Worm (Caenorhabditis elegans): ENCODE results near the gene gldi-11.
"Not testable (repeated sequence)": the region's sequence is repeated elsewhere in the genome, so short reads cannot be mapped to it uniquely, and the experiment has no call there.

Gene gldi-11

ce11 chrII:4925198-4925764, 20.3 kb downstream of the gldi-11 start, which contains the start of gene aagr-2:
Gene aagr-2, minus strand, starts transcription at chrII:4925248.
- no peak for TF ChIP-seq elt-3 (tag; optimal IDR thresholded peaks at IDR 0.05)
- TF ChIP-seq lin-13 (GFP tag; optimal IDR thresholded peaks at IDR 0.05), result no peak
- peak; percentile 95 for TF ChIP-seq crh-2 (tag; optimal IDR thresholded peaks at IDR 0.05)
- no peak for TF ChIP-seq unc-55 (GFP tag; optimal IDR thresholded peaks at IDR 0.05)
- TF ChIP-seq nhr-11 (tag; optimal IDR thresholded peaks at IDR 0.05), result no peak
- peak; percentile 10 for TF ChIP-seq sma-3 (GFP tag; optimal IDR thresholded peaks at IDR 0.05)
- TF ChIP-seq alr-1 (tag; optimal IDR thresholded peaks at IDR 0.05), result no peak
- TF ChIP-seq fos-1 (tag; optimal IDR thresholded peaks at IDR 0.05), result peak; percentile 93
- TF ChIP-seq blmp-1 (tag; optimal IDR thresholded peaks at IDR 0.05; ENCODE audit: insufficient read depth), result no peak
- TF ChIP-seq nhr-237 (tag; optimal IDR thresholded peaks at IDR 0.05), result no peak
- no peak for TF ChIP-seq elt-1 (tag; optimal IDR thresholded peaks at IDR 0.05)
- TF ChIP-seq lin-39 (tag; optimal IDR thresholded peaks at IDR 0.05), result no peak
- peak in 1 of 2 experiments; percentile 47 for TF ChIP-seq mdl-1 (tag; optimal IDR thresholded peaks at IDR 0.05)
- TF ChIP-seq ceh-16 (tag; optimal IDR thresholded peaks at IDR 0.05), result no peak
- peak; percentile 93 for TF ChIP-seq sma-9 (GFP tag; optimal IDR thresholded peaks at IDR 0.05)
- no peak for TF ChIP-seq sma-9 (tag; optimal IDR thresholded peaks at IDR 0.05)
- TF ChIP-seq gmeb-1 (tag; optimal IDR thresholded peaks at IDR 0.05), result peak; percentile 9
- TF ChIP-seq nhr-25 (tag; optimal IDR thresholded peaks at IDR 0.05), result no peak
- no peak for TF ChIP-seq ceh-82 (tag; optimal IDR thresholded peaks at IDR 0.05)
- peak; percentile 62 for TF ChIP-seq F13H6.1 (tag; optimal IDR thresholded peaks at IDR 0.05)

DNA sequence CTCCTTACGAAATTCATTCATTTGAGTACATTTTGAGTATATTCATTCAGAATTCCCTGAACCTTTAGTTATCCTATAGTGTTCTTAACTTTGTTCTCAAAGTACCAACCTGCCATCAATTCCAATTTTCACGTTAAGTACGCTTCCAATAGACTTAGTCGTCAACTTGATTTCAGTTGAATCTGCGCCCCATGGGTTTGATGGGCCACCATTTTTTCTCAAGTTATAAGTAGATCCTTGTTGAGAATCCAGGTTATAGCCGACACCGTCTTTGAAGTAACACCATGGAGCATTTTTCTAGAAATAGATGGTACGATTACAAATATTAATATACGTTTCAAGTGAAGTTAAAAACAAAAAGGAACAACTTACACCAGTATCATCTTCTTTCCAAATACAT, 20.9 kb downstream of the gldi-11 start:
- no peak for TF ChIP-seq peb-1 (tag; optimal IDR thresholded peaks at IDR 0.05)
- no peak for TF ChIP-seq mab-5 (tag; optimal IDR thresholded peaks at IDR 0.05)
- no peak for TF ChIP-seq dmd-4 (tag; optimal IDR thresholded peaks at IDR 0.05)
- TF ChIP-seq nhr-77 (tag; optimal IDR thresholded peaks at IDR 0.05), result no peak
- no peak for TF ChIP-seq lin-13 (GFP tag; optimal IDR thresholded peaks at IDR 0.05)
- TF ChIP-seq nhr-6 (tag; optimal IDR thresholded peaks at IDR 0.05), result no peak

DNA sequence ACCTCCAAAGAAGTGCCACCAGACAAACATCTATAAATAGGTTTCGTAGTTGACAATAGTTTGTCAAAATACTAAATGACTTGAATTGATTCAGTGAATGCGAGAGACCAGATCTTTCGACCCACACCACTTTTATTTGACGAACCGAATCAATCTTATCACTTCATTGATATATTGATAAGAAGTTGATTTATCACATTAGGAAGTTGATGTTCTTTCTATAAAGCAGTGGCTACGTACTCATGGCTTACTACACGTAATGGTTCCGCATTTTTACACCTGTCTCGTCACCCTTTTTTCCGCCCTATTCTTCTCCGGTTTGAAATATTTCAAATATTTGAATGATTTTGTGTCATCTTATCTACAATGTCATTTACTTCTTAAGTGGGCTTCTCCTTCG, 25.0 kb downstream of the gldi-11 start:
- peak; percentile 18 for TF ChIP-seq sma-3 (GFP tag; optimal IDR thresholded peaks at IDR 0.05)
- TF ChIP-seq fos-1 (tag; optimal IDR thresholded peaks at IDR 0.05), result peak; percentile 62
- no peak for TF ChIP-seq snpc-4 (tag; optimal IDR thresholded peaks at IDR 0.05)

DNA sequence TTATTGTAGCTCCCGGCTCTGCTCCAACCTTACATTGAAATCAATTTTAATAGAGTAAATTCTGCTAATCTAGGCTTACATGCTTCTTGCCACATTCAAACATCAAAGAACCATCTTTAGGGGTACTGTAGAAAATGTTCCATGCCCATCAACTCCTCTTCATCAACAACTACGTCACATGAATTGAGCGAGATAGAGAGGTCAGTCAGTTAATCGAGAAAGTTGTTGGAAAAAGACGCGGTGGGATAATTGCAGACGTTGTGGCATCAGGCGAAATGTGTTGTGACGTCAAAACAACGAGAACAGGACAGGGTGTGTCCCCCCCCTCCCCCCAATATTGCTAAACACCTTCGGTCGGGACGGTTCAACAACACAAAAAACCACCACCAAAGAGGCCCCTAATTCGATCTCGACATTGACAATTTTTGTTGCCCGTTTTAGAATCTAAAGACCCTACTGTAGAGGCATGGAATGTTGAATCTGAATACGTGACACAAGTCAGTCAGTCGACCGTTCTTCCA, 27.0 kb downstream of the gldi-11 start:
- TF ChIP-seq sma-9 (GFP tag; optimal IDR thresholded peaks at IDR 0.05) (peak; percentile 3), sma-9 (tag; optimal IDR thresholded peaks at IDR 0.05) (no peak), sma-3 (GFP tag; optimal IDR thresholded peaks at IDR 0.05) (peak; percentile 65), skn-1 (tag; optimal IDR thresholded peaks at IDR 0.05) (no peak), nhr-25 (tag; optimal IDR thresholded peaks at IDR 0.05) (peak; percentile 43), ceh-82 (tag; optimal IDR thresholded peaks at IDR 0.05) (no peak), R02D3.7 (tag; optimal IDR thresholded peaks at IDR 0.05) (no peak)

ce11 chrII:4916462-4916861, 29.1 kb downstream of the gldi-11 start, which contains the start of gene msp-31:
Gene msp-31, minus strand, starts transcription at chrII:4916562.
- not testable (repeated sequence) for TF ChIP-seq Y55F3AM.14 (GFP tag; optimal IDR thresholded peaks at IDR 0.05); ama-1 (optimal IDR thresholded peaks at IDR 0.05); sma-9 (GFP tag; optimal IDR thresholded peaks at IDR 0.05); sma-9 (tag; optimal IDR thresholded peaks at IDR 0.05)

- TF ChIP-seq nhr-23 (tag; optimal IDR thresholded peaks at IDR 0.05), result no peak
- TF ChIP-seq blmp-1 (tag; optimal IDR thresholded peaks at IDR 0.05; ENCODE audit: insufficient read depth), result no peak
Observed at ce11 chrII:4915572-4915971, 30.0 kb downstream of the gldi-11 start.
